Fruit fly (Drosophila melanogaster) whole organism, embryonic: ENCODE data around the gene ZnT35C.
A peak's percentile ranks its signal among the peaks of the same experiment; 100 is the strongest.

ENCODE experiments used
- Atf6 ChIP-seq: fragments of 200-800 bp; sonication (Bioruptor generic); IDR thresholded peaks from 2 replicates; pipeline ENCODE4 v1.3.6; 2022; ENCODE audit warnings: missing biosample characterization, missing genetic modification characterization
- Awh ChIP-seq: fragments of 200-800 bp; sonication (Bioruptor generic); IDR thresholded peaks from 2 replicates; pipeline ENCODE4, ENCODE4 v1.3.6; 2022; ENCODE audit warnings: missing biosample characterization, missing genetic modification characterization
- B-H1 ChIP-seq: fragments of 200-800 bp; sonication (Bioruptor generic); IDR thresholded peaks from 3 replicates; pipeline ENCODE4 v1.3.6; 2022; ENCODE audit warnings: missing biosample characterization, missing genetic modification characterization
- CG10209 ChIP-seq: fragments of 200-800 bp; sonication (Bioruptor generic); optimal IDR thresholded peaks from 3 replicates; lab custom pipeline; 2017; ENCODE audit warnings: missing biosample characterization, mild to moderate bottlenecking, missing genetic modification characterization, missing genetic modification reagents
- CG10462 ChIP-seq: fragments of 200-800 bp; sonication (Bioruptor generic); optimal IDR thresholded peaks from 2 replicates; lab custom pipeline; 2016; ENCODE audit warnings: missing biosample characterization, missing genetic modification characterization
- CG10959 ChIP-seq: fragments of 200-800 bp; sonication (Bioruptor generic); IDR thresholded peaks from 2 replicates; pipeline ENCODE4 v1.3.6; 2022; ENCODE audit warnings: missing biosample characterization, missing genetic modification characterization
- CG11398 ChIP-seq: fragments of 200-800 bp; sonication (Bioruptor generic); optimal IDR thresholded peaks from 2 replicates; lab custom pipeline; 2016; ENCODE audit warnings: missing biosample characterization, missing genetic modification characterization
- CG12744 ChIP-seq: fragments of 200-800 bp; sonication (Bioruptor generic); optimal IDR thresholded peaks from 2 replicates; lab custom pipeline; 2016; ENCODE audit warnings: missing biosample characterization, missing genetic modification characterization
- CG1529 ChIP-seq: fragments of 200-800 bp; sonication (Bioruptor generic); optimal IDR thresholded peaks from 3 replicates; lab custom pipeline; 2018; ENCODE audit warnings: missing biosample characterization, missing genetic modification characterization
- CG15479 ChIP-seq: fragments of 200-800 bp; sonication (Bioruptor generic); optimal IDR thresholded peaks from 3 replicates; lab custom pipeline; 2019; ENCODE audit warnings: missing biosample characterization, mild to moderate bottlenecking, missing genetic modification characterization, moderate library complexity
- CG16815 ChIP-seq: fragments of 200-800 bp; sonication (Bioruptor generic); optimal IDR thresholded peaks from 3 replicates; lab custom pipeline; 2017; ENCODE audit warnings: missing biosample characterization, mild to moderate bottlenecking, missing genetic modification characterization
- CG16863 ChIP-seq: fragments of 200-800 bp; sonication (Bioruptor generic); optimal IDR thresholded peaks from 3 replicates; lab custom pipeline; 2016; ENCODE audit warnings: missing biosample characterization, missing genetic modification characterization
- CG2116 ChIP-seq: fragments of 200-800 bp; sonication (Bioruptor generic); optimal IDR thresholded peaks from 3 replicates; lab custom pipeline; 2018; ENCODE audit warnings: missing biosample characterization, mild to moderate bottlenecking, missing genetic modification characterization
- CG2678 ChIP-seq: fragments of 200-800 bp; sonication (Bioruptor generic); optimal IDR thresholded peaks from 3 replicates; lab custom pipeline; 2019; ENCODE audit warnings: missing biosample characterization, mild to moderate bottlenecking, missing genetic modification characterization, moderate library complexity
- CG33557 ChIP-seq: fragments of 200-800 bp; sonication (Bioruptor generic); optimal IDR thresholded peaks from 2 replicates; lab custom pipeline; 2019; ENCODE audit warnings: missing biosample characterization, mild to moderate bottlenecking, missing genetic modification characterization, moderate library complexity
- CG4730 ChIP-seq: fragments of 200-800 bp; sonication (Bioruptor generic); IDR thresholded peaks from 2 replicates; pipeline ENCODE4 v1.3.6; 2022; ENCODE audit warnings: missing biosample characterization, missing genetic modification characterization
- CG4820 ChIP-seq: fragments of 200-800 bp; sonication (Bioruptor generic); optimal IDR thresholded peaks from 3 replicates; lab custom pipeline; 2016; ENCODE audit warnings: missing biosample characterization, missing genetic modification characterization
- CG5245 ChIP-seq: fragments of 200-800 bp; sonication (Bioruptor generic); optimal IDR thresholded peaks from 3 replicates; lab custom pipeline; 2016; ENCODE audit warnings: missing biosample characterization, missing genetic modification characterization
- CG6272 ChIP-seq: fragments of 200-800 bp; sonication (Bioruptor generic); IDR thresholded peaks from 2 replicates; pipeline ENCODE4 v1.3.6; 2022; ENCODE audit warnings: missing biosample characterization, missing genetic modification characterization
- CG9215 ChIP-seq: fragments of 200-800 bp; sonication (Bioruptor generic); IDR thresholded peaks from 2 replicates; pipeline ENCODE4 v1.3.6; 2022; ENCODE audit warnings: missing biosample characterization, missing genetic modification characterization
- CTCF ChIP-seq: fragments of 200-800 bp; sonication (Bioruptor generic); optimal IDR thresholded peaks from 2 replicates; lab custom pipeline; 2017; ENCODE audit warnings: missing biosample characterization, mild to moderate bottlenecking, missing genetic modification characterization, moderate library complexity
- Chrac-16 ChIP-seq: fragments of 200-800 bp; sonication (Bioruptor generic); optimal IDR thresholded peaks from 3 replicates; lab custom pipeline; 2016; ENCODE audit warnings: missing biosample characterization, missing genetic modification characterization
- Dll ChIP-seq: fragments of 200-800 bp; sonication (Bioruptor generic); IDR thresholded peaks from 4 replicates; pipeline ENCODE4 v1.3.6; 2022; ENCODE audit warnings: missing biosample characterization, missing genetic modification characterization; ENCODE audit not compliant: partially characterized antibody
- Dref ChIP-seq: fragments of 200-800 bp; sonication (Bioruptor generic); IDR thresholded peaks from 2 replicates; pipeline ENCODE4 v1.3.6; 2022; ENCODE audit warnings: missing biosample characterization, missing genetic modification characterization
- Hr39 ChIP-seq: fragments of >200 bp; optimal IDR thresholded peaks from 2 replicates; lab custom pipeline; 2017
- Hr51 ChIP-seq, 2 experiments: fragments of 200-800 bp; sonication (Bioruptor generic); optimal IDR thresholded peaks; 2 replicates in 1 of 2; 3 replicates in 1 of 2; lab custom pipeline; 2016 to 2018; ENCODE audit warnings: missing biosample characterization in 2 of 2, missing genetic modification characterization in 2 of 2, mild to moderate bottlenecking in 1 of 2, moderate library complexity in 1 of 2
- Hr78 ChIP-seq, 2 experiments: fragments of 200-800 bp in 1 of 2; fragments of >200 bp in 1 of 2; sonication (Bioruptor generic) in 1 of 2; optimal IDR thresholded peaks; 2 replicates each; lab custom pipeline; 2017 to 2019; ENCODE audit warnings: missing biosample characterization in 2 of 2, missing genetic modification characterization in 2 of 2, mild to moderate bottlenecking in 1 of 2, moderate library complexity in 1 of 2
- MESR4 ChIP-seq: fragments of 200-800 bp; sonication (Bioruptor generic); optimal IDR thresholded peaks from 2 replicates; lab custom pipeline; 2018; ENCODE audit warnings: missing biosample characterization, mild to moderate bottlenecking, missing genetic modification characterization, moderate library complexity
- Med ChIP-seq: fragments of 200-800 bp; sonication (Bioruptor generic); peaks from one replicate; lab custom pipeline; 2016; ENCODE audit warnings: missing biosample characterization, missing genetic modification characterization, mild to moderate bottlenecking, inconsistent platforms, moderate library complexity
- NC2α ChIP-seq: fragments of 200-800 bp; sonication (Bioruptor generic); optimal IDR thresholded peaks from 2 replicates; lab custom pipeline; 2016; ENCODE audit warnings: missing biosample characterization, missing genetic modification characterization
- NfI ChIP-seq: fragments of 200-800 bp; sonication (Bioruptor generic); optimal IDR thresholded peaks from 3 replicates; lab custom pipeline; 2018; ENCODE audit warnings: missing biosample characterization, mild to moderate bottlenecking, missing genetic modification characterization, moderate library complexity
- Sin3A ChIP-seq: fragments of >200 bp; optimal IDR thresholded peaks from 2 replicates; lab custom pipeline; 2018
- abd-A ChIP-seq: fragments of 200-800 bp; sonication (Bioruptor generic); optimal IDR thresholded peaks from 3 replicates; lab custom pipeline; 2019; ENCODE audit warnings: missing biosample characterization, mild to moderate bottlenecking, missing genetic modification characterization, moderate library complexity
- ac ChIP-seq: fragments of 200-800 bp; sonication (Bioruptor generic); optimal IDR thresholded peaks from 3 replicates; lab custom pipeline; 2017; ENCODE audit warnings: missing biosample characterization, mild to moderate bottlenecking, missing genetic modification characterization
- danr ChIP-seq: fragments of 200-800 bp; sonication (Bioruptor generic); IDR thresholded peaks from 2 replicates; pipeline ENCODE4 v1.3.6; 2022; ENCODE audit warnings: missing biosample characterization, missing genetic modification characterization
- fd102C ChIP-seq: fragments of 200-800 bp; sonication (Bioruptor generic); optimal IDR thresholded peaks from 2 replicates; lab custom pipeline; 2018; ENCODE audit warnings: missing biosample characterization, mild to moderate bottlenecking, missing genetic modification characterization, moderate library complexity
- fd3F ChIP-seq: fragments of 200-800 bp; sonication (Bioruptor generic); optimal IDR thresholded peaks from 2 replicates; lab custom pipeline; 2018; ENCODE audit warnings: missing biosample characterization, mild to moderate bottlenecking, missing genetic modification characterization, moderate library complexity
- gt ChIP-seq: fragments of 200-800 bp; sonication (Bioruptor generic); IDR thresholded peaks from 2 replicates; pipeline ENCODE4 v1.3.6; 2022; ENCODE audit warnings: missing biosample characterization, missing genetic modification characterization
- hkb ChIP-seq, 2 experiments: fragments of 200-800 bp in 1 of 2; fragments of >200 bp in 1 of 2; sonication (Bioruptor generic) in 1 of 2; IDR thresholded peaks in 1 of 2; optimal IDR thresholded peaks in 1 of 2; 2 replicates each; pipeline versions ENCODE4 v1.3.6 to Lab custom; 2017 to 2022; ENCODE audit warnings: missing biosample characterization in 1 of 2, missing genetic modification characterization in 1 of 2
- inv ChIP-seq: fragments of 200-800 bp; sonication (Bioruptor generic); IDR thresholded peaks from 2 replicates; pipeline ENCODE4 v1.3.6; 2022; ENCODE audit warnings: missing biosample characterization, missing genetic modification characterization; ENCODE audit not compliant: partially characterized antibody
- lilli ChIP-seq: fragments of 200-800 bp; sonication (Bioruptor generic); optimal IDR thresholded peaks from 3 replicates; lab custom pipeline; 2016; ENCODE audit warnings: missing biosample characterization, missing genetic modification characterization
- luna ChIP-seq: fragments of 200-800 bp; sonication (Bioruptor generic); optimal IDR thresholded peaks from 2 replicates; lab custom pipeline; 2016; ENCODE audit warnings: missing biosample characterization, missing genetic modification characterization
- mld ChIP-seq: fragments of 200-800 bp; sonication (Bioruptor generic); IDR thresholded peaks from 3 replicates; pipeline ENCODE4 v1.3.6; 2022; ENCODE audit warnings: missing biosample characterization, missing genetic modification characterization; ENCODE audit not compliant: partially characterized antibody
- oc ChIP-seq: fragments of 200-800 bp; sonication (Bioruptor generic); optimal IDR thresholded peaks from 2 replicates; lab custom pipeline; 2018; ENCODE audit warnings: missing biosample characterization, mild to moderate bottlenecking, missing genetic modification characterization, moderate library complexity
- prd ChIP-seq, 3 experiments: fragments of >200 bp in 2 of 3; fragments of 200-800 bp in 1 of 3; sonication (Bioruptor generic) in 1 of 3; optimal IDR thresholded peaks in 2 of 3; IDR thresholded peaks in 1 of 3; 2 replicates in 2 of 3; 3 replicates in 1 of 3; pipeline versions ENCODE4 v1.3.6 to Lab custom; 2017 to 2022; ENCODE audit warnings: missing biosample characterization in 1 of 3, missing genetic modification characterization in 1 of 3
- sima ChIP-seq: fragments of 200-800 bp; sonication (Bioruptor generic); optimal IDR thresholded peaks from 2 replicates; lab custom pipeline; 2016; ENCODE audit warnings: missing biosample characterization, missing genetic modification characterization
- tup ChIP-seq: fragments of 200-800 bp; sonication (Bioruptor generic); optimal IDR thresholded peaks from 2 replicates; lab custom pipeline; 2016; ENCODE audit warnings: missing biosample characterization, mild to moderate bottlenecking, missing genetic modification characterization, moderate library complexity
- zfh2 ChIP-seq: fragments of 200-800 bp; sonication (Bioruptor generic); optimal IDR thresholded peaks from 2 replicates; lab custom pipeline; 2016; ENCODE audit warnings: missing biosample characterization, missing genetic modification characterization

Gene ZnT35C

dm6 chr2L:15271757-15272589 lies 24.5 kb upstream of the ZnT35C start, which contains the start of gene Cul3 (continued):
- TF ChIP-seq sima (GFP tag; lab: Kevin White, UChicago): no peak
- 0 out of 2 replicates have a peak, but pooled peaks have one; percentile 26 for TF ChIP-seq CG9215 (GFP tag; lab: Robert Waterston, UW)
- TF ChIP-seq CG16815 (GFP tag; lab: Kevin White, UChicago): no peak
- peak; percentile 24 for TF ChIP-seq Sin3A (lab: Kevin White, UChicago)
- no peak for TF ChIP-seq NfI (GFP tag; lab: Kevin White, UChicago)
- TF ChIP-seq CG10462 (GFP tag; lab: Kevin White, UChicago): no peak
- TF ChIP-seq luna: no peak
- TF ChIP-seq Atf6 (GFP tag; lab: Robert Waterston, UW): no peak
- TF ChIP-seq fd102C (GFP tag; lab: Kevin White, UChicago): no peak
- no peak for TF ChIP-seq CTCF (GFP tag; lab: Kevin White, UChicago)
- TF ChIP-seq CG10959: no peak
- no peak for TF ChIP-seq tup (GFP tag; lab: Kevin White, UChicago)
- TF ChIP-seq CG10209 (GFP tag; lab: Kevin White, UChicago): no peak
- TF ChIP-seq CG5245: no peak
- peak; percentile 37 for TF ChIP-seq CG6272 (GFP tag; lab: Robert Waterston, UW)
- TF ChIP-seq danr (GFP tag; lab: Robert Waterston, UW): no peak
- TF ChIP-seq Hr78 (GFP tag; optimal IDR thresholded peaks at IDR 0.05; lab: Kevin White, UChicago): no peak
- TF ChIP-seq abd-A (tag; lab: Kevin White, UChicago): no peak
- TF ChIP-seq CG11398 (GFP tag; lab: Kevin White, UChicago): no peak
- peak; percentile 70 for TF ChIP-seq Dref (GFP tag; lab: Robert Waterston, UW)
- peak; percentile 51 for TF ChIP-seq CG2678 (tag; lab: Kevin White, UChicago)
- no peak for TF ChIP-seq CG1529 (GFP tag; lab: Kevin White, UChicago)
- peak; percentile 75 for TF ChIP-seq inv (GFP tag; lab: Robert Waterston, UW)
- TF ChIP-seq, all 482 proteins: peak for 104

dm6 chr2L:15271336-15271735 lies 23.8 kb upstream of the ZnT35C start:
- TF ChIP-seq CG33557 (GFP tag; lab: Kevin White, UChicago): no peak
- no peak for TF ChIP-seq oc (tag; lab: Kevin White, UChicago)
- no peak for TF ChIP-seq ac
- no peak for TF ChIP-seq fd3F
- TF ChIP-seq CG4730 (GFP tag; lab: Robert Waterston, UW): no peak
- no peak for TF ChIP-seq Hr51 (GFP tag; optimal IDR thresholded peaks at IDR 0.05; lab: Kevin White, UChicago)
- no peak for TF ChIP-seq lilli (GFP tag; lab: Kevin White, UChicago)
- no peak for TF ChIP-seq CG10209 (GFP tag; lab: Kevin White, UChicago)
- TF ChIP-seq CG16863: no peak
- no peak for TF ChIP-seq MESR4
- TF ChIP-seq Med: peak; percentile 41
- TF ChIP-seq mld: no peak
- no peak for TF ChIP-seq Hr39
- TF ChIP-seq prd (optimal IDR thresholded peaks at IDR 0.05; lab: Kevin White, UChicago): no peak
- no peak for TF ChIP-seq prd (GFP tag; IDR thresholded peaks at IDR 0.05; lab: Robert Waterston, UW)
- TF ChIP-seq zfh2 (GFP tag; lab: Kevin White, UChicago): no peak
- TF ChIP-seq gt (GFP tag; lab: Robert Waterston, UW): no peak
- TF ChIP-seq CG2116: no peak
- no peak for TF ChIP-seq hkb (optimal IDR thresholded peaks at IDR 0.05; lab: Kevin White, UChicago)
- no peak for TF ChIP-seq hkb (GFP tag; IDR thresholded peaks at IDR 0.05; lab: Robert Waterston, UW)
- TF ChIP-seq CG4820 (GFP tag; lab: Kevin White, UChicago): no peak
- TF ChIP-seq luna: no peak
- TF ChIP-seq NC2α (GFP tag; lab: Kevin White, UChicago): no peak
- TF ChIP-seq Chrac-16 (GFP tag; lab: Kevin White, UChicago): no peak
- TF ChIP-seq Dll (GFP tag; lab: Robert Waterston, UW): no peak
- peak; percentile 21 for TF ChIP-seq CG15479 (GFP tag; lab: Kevin White, UChicago)
- 0 out of 2 replicates have a peak, but pooled peaks have one; percentile 16 for TF ChIP-seq Awh (GFP tag; lab: Robert Waterston, UW)
- TF ChIP-seq B-H1 (GFP tag; lab: Robert Waterston, UW): no peak
- no peak for TF ChIP-seq CG12744 (GFP tag; lab: Kevin White, UChicago)
